Worm (Caenorhabditis elegans): ENCODE results near the gene clec-163.

ce11 chrIII:10812798-10813295 is 18.7 kb downstream of the clec-163 start:
- no peak for TF ChIP-seq zag-1 (tag; optimal IDR thresholded peaks at IDR 0.05)
- TF ChIP-seq mdl-1 (tag; optimal IDR thresholded peaks at IDR 0.05) = no peak
- no peak for TF ChIP-seq pha-4 (GFP tag; IDR thresholded peaks at IDR 0.05)
- no peak for TF ChIP-seq pha-4 (tag; optimal IDR thresholded peaks at IDR 0.05)
- no peak for TF ChIP-seq Y75B8A.6 (GFP tag; IDR thresholded peaks at IDR 0.05)
- no peak for TF ChIP-seq dmd-8 (GFP tag; IDR thresholded peaks at IDR 0.05)
- TF ChIP-seq pqm-1 (tag; optimal IDR thresholded peaks at IDR 0.05) = no peak
- 0 out of 2 replicates have a peak, but pooled peaks have one; percentile 7 for TF ChIP-seq madf-9 (GFP tag; conservative IDR thresholded peaks at IDR 0.05)
